Fruit fly (Drosophila melanogaster): ENCODE results near the gene ValRS-m.
A peak's percentile ranks its signal among the peaks of the same experiment; 100 is the strongest.

Gene ValRS-m

dm6 chr3L:8920710-8921109 lies 43.9 kb downstream of the ValRS-m start (continued):
- TF ChIP-seq zen2 (GFP tag; IDR thresholded peaks at IDR 0.05; ENCODE audit: partially characterized antibody) (no peak), CG5953 (GFP tag; IDR thresholded peaks at IDR 0.05) (0 out of 2 replicates have a peak, but pooled peaks have one; percentile 26), Dbx (GFP tag; IDR thresholded peaks at IDR 0.05) (peak; percentile 59; the same call in 1 of the 3 replicates), hkb (optimal IDR thresholded peaks at IDR 0.05) (no peak), hkb (GFP tag; IDR thresholded peaks at IDR 0.05) (peak; percentile 77), pnt (GFP tag; optimal IDR thresholded peaks at IDR 0.05) (peak; percentile 18), HLHmδ (GFP tag; optimal IDR thresholded peaks at IDR 0.05) (no peak), toy (GFP tag; IDR thresholded peaks at IDR 0.05) (no peak; the same call in 1 of the 2 replicates), CG33557 (GFP tag; optimal IDR thresholded peaks at IDR 0.05) (no peak), HLH54F (GFP tag; optimal IDR thresholded peaks at IDR 0.05) (peak; percentile 44), unc-4 (GFP tag; IDR thresholded peaks at IDR 0.05; ENCODE audit: partially characterized antibody) (no peak), B-H1 (GFP tag; IDR thresholded peaks at IDR 0.05) (peak; percentile 60; the same call in 2 of the 3 replicates), CG11456 (GFP tag; IDR thresholded peaks at IDR 0.05) (peak; percentile 68; the same call in 1 of the 3 replicates), CG2678 (tag; optimal IDR thresholded peaks at IDR 0.05) (peak; percentile 60), sqz (GFP tag; optimal IDR thresholded peaks at IDR 0.05) (no peak), p53 (GFP tag; optimal IDR thresholded peaks at IDR 0.05) (no peak), CG10209 (GFP tag; optimal IDR thresholded peaks at IDR 0.05) (peak; percentile 60), CG4707 (GFP tag; optimal IDR thresholded peaks at IDR 0.05) (peak; percentile 18), nmo (GFP tag; optimal IDR thresholded peaks at IDR 0.05) (peak; percentile 61), nau (GFP tag; optimal IDR thresholded peaks at IDR 0.05) (peak; percentile 60), Antp (GFP tag; optimal IDR thresholded peaks at IDR 0.05) (peak; percentile 53), CG6689 (GFP tag; IDR thresholded peaks at IDR 0.05) (peak; percentile 66), Blimp-1 (GFP tag; optimal IDR thresholded peaks at IDR 0.05) (peak; percentile 65), CG16813 (GFP tag; IDR thresholded peaks at IDR 0.05; ENCODE audit: partially characterized antibody) (no peak), gfzf (GFP tag; optimal IDR thresholded peaks at IDR 0.05) (no peak), vvl (GFP tag; IDR thresholded peaks at IDR 0.05) (peak; percentile 77), ash1 (GFP tag; optimal IDR thresholded peaks at IDR 0.05) (no peak), CG14441 (GFP tag; IDR thresholded peaks at IDR 0.05) (peak; percentile 71), Kr (GFP tag; optimal IDR thresholded peaks at IDR 0.05) (no peak), D (optimal IDR thresholded peaks at IDR 0.05) (no peak), D (GFP tag; optimal IDR thresholded peaks at IDR 0.05) (peak; percentile 29), CG4328 (GFP tag; optimal IDR thresholded peaks at IDR 0.05) (peak; percentile 8), mam (GFP tag; optimal IDR thresholded peaks at IDR 0.05) (peak; percentile 51), CG12236 (GFP tag; optimal IDR thresholded peaks at IDR 0.05) (peak; percentile 20), sim (GFP tag; IDR thresholded peaks at IDR 0.05) (no peak), CG18619 (GFP tag; optimal IDR thresholded peaks at IDR 0.05) (peak; percentile 57), Nf-YA (GFP tag; IDR thresholded peaks at IDR 0.05) (no peak), CG43689 (GFP tag; IDR thresholded peaks at IDR 0.05) (peak; percentile 49), sens-2 (GFP tag; IDR thresholded peaks at IDR 0.05) (peak; percentile 22; the same call in 1 of the 2 replicates), cato (GFP tag; optimal IDR thresholded peaks at IDR 0.05; ENCODE audit: borderline replicate concordance) (peak; percentile 32), dysf (GFP tag; IDR thresholded peaks at IDR 0.05) (peak; percentile 85), Bdp1 (GFP tag; optimal IDR thresholded peaks at IDR 0.05) (peak; percentile 30), CG7963 (GFP tag; IDR thresholded peaks at IDR 0.05; ENCODE audit: partially characterized antibody) (no peak), bsh (GFP tag; optimal IDR thresholded peaks at IDR 0.05) (peak in 1 of 2 experiments; percentile 75), B-H2 (GFP tag; optimal IDR thresholded peaks at IDR 0.05) (no peak), Atf6 (GFP tag; IDR thresholded peaks at IDR 0.05) (peak; percentile 59), Nf-YC (tag; optimal IDR thresholded peaks at IDR 0.05) (peak; percentile 28), Ada2b (GFP tag; IDR thresholded peaks at IDR 0.05) (peak; percentile 80), Atf3 (GFP tag; optimal IDR thresholded peaks at IDR 0.05) (no peak), Tbp (GFP tag; optimal IDR thresholded peaks at IDR 0.05) (no peak), zfh1 (GFP tag; IDR thresholded peaks at IDR 0.05) (peak; percentile 73; the same call in 2 of the 3 replicates)

All from whole organism, embryonic.